Fruit fly (Drosophila melanogaster) whole organism, prepupa: Measurements from ENCODE around the gene flw.

ENCODE experiments used
- CG10631 ChIP-seq: fragments of 200-800 bp; sonication (Bioruptor generic); optimal IDR thresholded peaks from 2 replicates; lab custom pipeline; 2016; ENCODE audit warnings: missing biosample characterization, missing genetic modification characterization
- CG3919 ChIP-seq: fragments of 200-800 bp; sonication (Bioruptor generic); optimal IDR thresholded peaks from 3 replicates; lab custom pipeline; 2016; ENCODE audit warnings: missing biosample characterization, missing genetic modification characterization
- CG8319 ChIP-seq: fragments of 200-800 bp; sonication (Bioruptor generic); optimal IDR thresholded peaks from 3 replicates; lab custom pipeline; 2016; ENCODE audit warnings: missing biosample characterization, missing genetic modification characterization
- Eip75B ChIP-seq: fragments of 200-800 bp; sonication (Bioruptor generic); optimal IDR thresholded peaks from 3 replicates; lab custom pipeline; 2016; ENCODE audit warnings: missing biosample characterization, missing genetic modification characterization
- Lpt ChIP-seq: fragments of 200-800 bp; sonication (Bioruptor generic); optimal IDR thresholded peaks from 3 replicates; lab custom pipeline; 2016; ENCODE audit warnings: missing biosample characterization, missing genetic modification characterization
- Met ChIP-seq: fragments of 200-800 bp; sonication (Bioruptor generic); optimal IDR thresholded peaks from 3 replicates; lab custom pipeline; 2016; ENCODE audit warnings: missing biosample characterization, missing genetic modification characterization
- Sox14 ChIP-seq: fragments of 200-800 bp; sonication (Bioruptor generic); optimal IDR thresholded peaks from 3 replicates; lab custom pipeline; 2016; ENCODE audit warnings: missing biosample characterization, missing genetic modification characterization
- fd85E ChIP-seq: fragments of 200-800 bp; sonication (Bioruptor generic); optimal IDR thresholded peaks from 3 replicates; lab custom pipeline; 2016; ENCODE audit warnings: missing biosample characterization, missing genetic modification characterization

dm6 chrX:10347979-10348692, 37.6 kb upstream of the flw start:
- no peak for TF ChIP-seq Sox14 (GFP tag; lab: Kevin White, UChicago)
- no peak for TF ChIP-seq Lpt (GFP tag; lab: Kevin White, UChicago)
- TF ChIP-seq Met: no peak
- TF ChIP-seq Eip75B (GFP tag; lab: Kevin White, UChicago): no peak
- TF ChIP-seq CG3919 (GFP tag; lab: Kevin White, UChicago): no peak
- TF ChIP-seq fd85E (GFP tag; lab: Kevin White, UChicago): no peak
- TF ChIP-seq CG10631: no peak
- no peak for TF ChIP-seq CG8319 (GFP tag; lab: Kevin White, UChicago)
